Worm (Caenorhabditis elegans) whole organism, L2 larva: ENCODE results near the gene ttbk-7.

Experiments used
- alr-1 ChIP-seq: fragments of 150-350 bp; optimal IDR thresholded peaks from 2 replicates; lab custom pipeline; 2014; ENCODE audit warnings: missing biosample characterization, missing genetic modification characterization
- aly-2 ChIP-seq: fragments of 150-350 bp; optimal IDR thresholded peaks from 2 replicates; lab custom pipeline; 2014; ENCODE audit warnings: missing biosample characterization, missing genetic modification characterization
- blmp-1 ChIP-seq: sonication (generic microtip); optimal IDR thresholded peaks from 2 replicates; lab custom pipeline; 2017; ENCODE audit warnings: missing genetic modification characterization, mild to moderate bottlenecking, missing compliant biosample characterization, antibody characterized with exemption, moderate library complexity; ENCODE audit not compliant: insufficient read depth
- lin-11 ChIP-seq: fragments of 150-350 bp; sonication (generic microtip); optimal IDR thresholded peaks from 2 replicates; lab custom pipeline; 2014; ENCODE audit warnings: missing biosample characterization, missing genetic modification characterization, inconsistent platforms, mixed read lengths
- lin-39 ChIP-seq: fragments of 150-350 bp; optimal IDR thresholded peaks from 2 replicates; lab custom pipeline; 2014; ENCODE audit warnings: missing biosample characterization, missing genetic modification reagents, missing genetic modification characterization
- mab-5 ChIP-seq: fragments of 150-350 bp; optimal IDR thresholded peaks from 2 replicates; lab custom pipeline; 2014; ENCODE audit warnings: missing biosample characterization, missing genetic modification characterization
- mdl-1 ChIP-seq, 2 experiments: fragments of 150-350 bp in 1 of 2; sonication (generic microtip) in 1 of 2; optimal IDR thresholded peaks; 2 replicates each; lab custom pipeline; 2017; ENCODE audit warnings: missing biosample characterization in 2 of 2, missing genetic modification characterization in 2 of 2
- nhr-12 ChIP-seq: fragments of 150-350 bp; optimal IDR thresholded peaks from 2 replicates; lab custom pipeline; 2014; ENCODE audit warnings: missing biosample characterization, missing genetic modification characterization
- skn-1 ChIP-seq: sonication (generic microtip); optimal IDR thresholded peaks from 2 replicates; lab custom pipeline; 2017; ENCODE audit warnings: missing biosample characterization, missing genetic modification characterization
- unc-62 ChIP-seq: fragments of 150-350 bp; optimal IDR thresholded peaks from 2 replicates; lab custom pipeline; 2014; ENCODE audit warnings: missing biosample characterization, missing genetic modification reagents, missing genetic modification characterization

DNA sequence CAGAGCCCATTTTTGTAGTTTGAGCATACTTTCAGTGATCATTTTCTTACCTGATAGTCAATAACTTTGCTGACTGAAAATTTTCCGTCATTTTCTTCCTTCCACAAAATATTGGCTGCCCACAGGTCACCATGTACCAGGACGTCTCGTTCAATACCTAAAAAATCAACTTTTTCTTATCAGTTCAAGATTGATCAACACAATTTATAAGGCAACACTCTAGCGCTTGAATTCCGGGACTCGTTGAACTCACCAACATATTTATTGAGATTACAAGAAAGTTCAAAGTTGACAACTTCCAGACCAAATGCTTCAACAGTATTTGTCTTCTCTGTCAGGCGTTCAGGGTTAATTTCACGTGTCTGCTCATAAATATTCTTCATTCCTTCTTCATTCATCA is 38.0 kb upstream of the ttbk-7 start:
- TF ChIP-seq mab-5 (tag; lab: Kevin White, UChicago) (no peak), unc-62 (GFP tag; lab: Kevin White, UChicago) (no peak), lin-39 (no peak), blmp-1 (no peak), skn-1 (tag; lab: Kevin White, UChicago) (no peak), alr-1 (no peak), nhr-12 (no peak), aly-2 (no peak), lin-11 (tag; lab: Kevin White, UChicago) (no peak), mdl-1 (tag; optimal IDR thresholded peaks at IDR 0.05; lab: Kevin White, UChicago) (no peak)
